Fruit fly (Drosophila melanogaster): ENCODE results near the gene RabGGTb.
A peak's percentile ranks its signal among the peaks of the same experiment; 100 is the strongest.

Gene RabGGTb

dm6 chr2L:2864601-2865000 is 14.3 kb upstream of the RabGGTb start (continued):
- TF ChIP-seq CG15514 (GFP tag; optimal IDR thresholded peaks at IDR 0.05), result peak; percentile 41
- TF ChIP-seq wek (GFP tag; optimal IDR thresholded peaks at IDR 0.05), result peak; percentile 90
- TF ChIP-seq cato (GFP tag; optimal IDR thresholded peaks at IDR 0.05; ENCODE audit: borderline replicate concordance), result no peak
- TF ChIP-seq gcm2 (GFP tag; optimal IDR thresholded peaks at IDR 0.05), result no peak
- peak; percentile 20 for TF ChIP-seq CG3407 (GFP tag; optimal IDR thresholded peaks at IDR 0.05)
- TF ChIP-seq h (optimal IDR thresholded peaks at IDR 0.05), result no peak
- TF ChIP-seq D (optimal IDR thresholded peaks at IDR 0.05), result no peak
- TF ChIP-seq D (GFP tag; optimal IDR thresholded peaks at IDR 0.05), result peak; percentile 4
- TF ChIP-seq Nf-YA (GFP tag; IDR thresholded peaks at IDR 0.05), result no peak
- no peak for TF ChIP-seq CG16813 (GFP tag; IDR thresholded peaks at IDR 0.05; ENCODE audit: partially characterized antibody)
- TF ChIP-seq CG6254 (GFP tag; optimal IDR thresholded peaks at IDR 0.05), result peak; percentile 22
- TF ChIP-seq CrebB (tag; optimal IDR thresholded peaks at IDR 0.05), result peak; percentile 9
- TF ChIP-seq CG16779 (GFP tag; IDR thresholded peaks at IDR 0.05), result no peak
- TF ChIP-seq Usf (GFP tag; optimal IDR thresholded peaks at IDR 0.05), result no peak
- peak; percentile 26; the same call in 1 of the 2 replicates for TF ChIP-seq stc (GFP tag; IDR thresholded peaks at IDR 0.05)
- peak; percentile 7 for TF ChIP-seq Side (GFP tag; optimal IDR thresholded peaks at IDR 0.05)
- TF ChIP-seq jing (GFP tag; optimal IDR thresholded peaks at IDR 0.05), result no peak
- peak; percentile 49 for TF ChIP-seq caup (GFP tag; optimal IDR thresholded peaks at IDR 0.05; ENCODE audit: severe bottlenecking)
- TF ChIP-seq CG13424 (tag; optimal IDR thresholded peaks at IDR 0.05), result peak; percentile 17
- no peak for TF ChIP-seq HLH54F (GFP tag; optimal IDR thresholded peaks at IDR 0.05)
- TF ChIP-seq CG17186 (GFP tag; optimal IDR thresholded peaks at IDR 0.05), result peak; percentile 14
- TF ChIP-seq HmgD (GFP tag; optimal IDR thresholded peaks at IDR 0.05), result no peak
- TF ChIP-seq Taf1 (GFP tag; IDR thresholded peaks at IDR 0.05), result no peak
- TF ChIP-seq CG12155 (GFP tag; optimal IDR thresholded peaks at IDR 0.05), result no peak
- TF ChIP-seq CG30431 (GFP tag; optimal IDR thresholded peaks at IDR 0.05), result no peak
- no peak for TF ChIP-seq Dbx (GFP tag; IDR thresholded peaks at IDR 0.05)
- no peak for TF ChIP-seq vnd (GFP tag; IDR thresholded peaks at IDR 0.05; ENCODE audit: partially characterized antibody)
- TF ChIP-seq Ets97D (GFP tag; optimal IDR thresholded peaks at IDR 0.05), result no peak
- no peak for TF ChIP-seq pan (optimal IDR thresholded peaks at IDR 0.05)
- peak in 1 of 2 experiments; percentile 5 for TF ChIP-seq pan (GFP tag; optimal IDR thresholded peaks at IDR 0.05 in 1 of 2, IDR thresholded peaks at IDR 0.05 in 1 of 2)
- peak; percentile 10 for TF ChIP-seq Kr (GFP tag; optimal IDR thresholded peaks at IDR 0.05)
- peak; percentile 7 for TF ChIP-seq CG7556 (GFP tag; optimal IDR thresholded peaks at IDR 0.05)
- TF ChIP-seq HmgZ (tag; optimal IDR thresholded peaks at IDR 0.05), result no peak
- peak; percentile 50 for TF ChIP-seq fd64A (GFP tag; optimal IDR thresholded peaks at IDR 0.05)
- TF ChIP-seq onecut (GFP tag; IDR thresholded peaks at IDR 0.05), result peak; percentile 42; the same call in 1 of the 2 replicates
- TF ChIP-seq CG17328 (GFP tag; IDR thresholded peaks at IDR 0.05), result peak; percentile 20; the same call in 1 of the 2 replicates
- no peak for TF ChIP-seq corto (GFP tag; optimal IDR thresholded peaks at IDR 0.05)
- TF ChIP-seq CG12659 (GFP tag; optimal IDR thresholded peaks at IDR 0.05), result peak; percentile 24
- TF ChIP-seq CG15011 (GFP tag; optimal IDR thresholded peaks at IDR 0.05), result peak; percentile 34
- TF ChIP-seq fu2 (GFP tag; optimal IDR thresholded peaks at IDR 0.05), result no peak
- peak; percentile 16 for TF ChIP-seq CG17359 (tag; optimal IDR thresholded peaks at IDR 0.05)
- TF ChIP-seq CG10654 (GFP tag; optimal IDR thresholded peaks at IDR 0.05), result peak; percentile 6
- TF ChIP-seq wdn (GFP tag; IDR thresholded peaks at IDR 0.05), result no peak
- peak; percentile 25 for TF ChIP-seq CG5180 (GFP tag; optimal IDR thresholded peaks at IDR 0.05)
- TF ChIP-seq peb (GFP tag; IDR thresholded peaks at IDR 0.05), result no peak
- TF ChIP-seq CG12219 (GFP tag; optimal IDR thresholded peaks at IDR 0.05), result no peak
- no peak for TF ChIP-seq CG31224 (GFP tag; IDR thresholded peaks at IDR 0.05)
- TF ChIP-seq CG14710 (tag; optimal IDR thresholded peaks at IDR 0.05), result peak; percentile 2
- TF ChIP-seq CG6813 (GFP tag; optimal IDR thresholded peaks at IDR 0.05), result peak; percentile 68
- no peak for TF ChIP-seq CG42726 (GFP tag; IDR thresholded peaks at IDR 0.05; ENCODE audit: partially characterized antibody)
- TF ChIP-seq BtbVII (GFP tag; optimal IDR thresholded peaks at IDR 0.05), result peak; percentile 27

Measured in whole organism, embryonic.